Worm (Caenorhabditis elegans) whole organism, L4 larva: ENCODE results near the gene D2024.5.

Experiments used
- D1046.2 ChIP-seq: fragments of 200-800 bp; sonication (Bioruptor generic); IDR thresholded peaks from 2 replicates; pipeline ENCODE4 v1.3.6; 2022; ENCODE audit warnings: missing genetic modification characterization, missing compliant biosample characterization
- T26A8.4 ChIP-seq: fragments of 200-800 bp; sonication (Bioruptor generic); IDR thresholded peaks from 2 replicates; pipeline ENCODE4 v1.3.6; 2022; ENCODE audit warnings: missing genetic modification characterization, missing compliant biosample characterization
- ZK546.5 ChIP-seq, 2 experiments: sonication (generic microtip); optimal IDR thresholded peaks; 2 replicates each; lab custom pipeline; 2017; ENCODE audit warnings: missing biosample characterization in 2 of 2, missing genetic modification characterization in 2 of 2
- ama-1 ChIP-seq: fragments of 150-350 bp; optimal IDR thresholded peaks from 2 replicates; lab custom pipeline; 2014; ENCODE audit warnings: inconsistent platforms, mixed read lengths
- ceh-28 ChIP-seq: fragments of 150-350 bp; optimal IDR thresholded peaks from 2 replicates; lab custom pipeline; 2014; ENCODE audit warnings: missing biosample characterization, missing genetic modification reagents, missing genetic modification characterization
- lin-29 ChIP-seq: fragments of 200-800 bp; sonication (Bioruptor generic); IDR thresholded peaks from 2 replicates; pipeline ENCODE4 v1.3.6; 2022; ENCODE audit warnings: missing genetic modification reagents, missing genetic modification characterization, missing compliant biosample characterization
- mes-2 ChIP-seq: sonication (generic microtip); optimal IDR thresholded peaks from 2 replicates; lab custom pipeline; 2016; ENCODE audit warnings: missing genotype, mild to moderate bottlenecking, missing genetic modification characterization, missing compliant biosample characterization; ENCODE audit not compliant: poor library complexity, severe bottlenecking
- pqm-1 ChIP-seq: sonication (generic microtip); optimal IDR thresholded peaks from 2 replicates; lab custom pipeline; 2017; ENCODE audit warnings: missing biosample characterization, missing genetic modification characterization
- snpc-4 ChIP-seq: fragments of 150-350 bp; optimal IDR thresholded peaks from 2 replicates; lab custom pipeline; 2014; ENCODE audit warnings: missing biosample characterization, missing genetic modification characterization
- vab-7 ChIP-seq: fragments of 200-800 bp; sonication (Bioruptor generic); IDR thresholded peaks from 2 replicates; pipeline ENCODE4 v1.3.6; 2022; ENCODE audit warnings: missing genetic modification reagents, missing genetic modification characterization, missing compliant biosample characterization

DNA sequence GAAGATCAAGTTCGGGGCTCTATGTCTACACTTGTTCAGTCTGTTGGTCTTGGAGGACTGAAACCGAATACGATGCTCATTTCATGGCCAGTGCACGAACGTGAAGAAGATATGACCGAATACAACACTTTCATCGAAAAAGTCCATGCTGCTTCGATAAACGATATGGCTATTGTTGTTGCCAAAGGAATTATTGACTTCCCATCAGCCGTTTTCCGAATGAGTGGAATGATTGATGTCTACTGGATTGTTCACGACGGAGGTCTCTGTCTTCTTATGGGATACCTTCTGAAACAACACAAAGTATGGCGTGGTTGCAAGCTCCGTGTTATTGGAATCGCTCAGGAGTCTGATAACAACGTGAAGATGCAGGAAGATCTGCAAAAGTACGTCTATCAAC, 11.9 kb downstream of the D2024.5 start:
- no peak for TF ChIP-seq ama-1 (lab: Kevin White, UChicago)
- no peak for TF ChIP-seq mes-2 (tag; lab: Kevin White, UChicago)
- no peak for TF ChIP-seq lin-29 (GFP tag; lab: Robert Waterston, UW)
- no peak for TF ChIP-seq ZK546.5 (tag; optimal IDR thresholded peaks at IDR 0.05; lab: Kevin White, UChicago)
- no peak for TF ChIP-seq D1046.2 (GFP tag; lab: Robert Waterston, UW)
- no peak for TF ChIP-seq vab-7 (GFP tag; lab: Robert Waterston, UW)
- no peak for TF ChIP-seq snpc-4 (tag; lab: Kevin White, UChicago)
- TF ChIP-seq T26A8.4 (GFP tag; lab: Robert Waterston, UW) = no peak
- no peak for TF ChIP-seq pqm-1
- TF ChIP-seq ceh-28 = no peak
